Fruit fly (Drosophila melanogaster) whole organism, embryonic: ENCODE measurements around the gene CG5498.

Experiments used
- Aef1 ChIP-seq: fragments of 200-800 bp; sonication (Bioruptor generic); IDR thresholded peaks from 3 replicates; pipeline ENCODE4 v1.3.6; 2022; ENCODE audit warnings: missing biosample characterization, missing genetic modification characterization
- CG10209 ChIP-seq: fragments of 200-800 bp; sonication (Bioruptor generic); optimal IDR thresholded peaks from 3 replicates; lab custom pipeline; 2017; ENCODE audit warnings: missing biosample characterization, mild to moderate bottlenecking, missing genetic modification characterization, missing genetic modification reagents
- CG11085 ChIP-seq: fragments of 200-800 bp; sonication (Bioruptor generic); IDR thresholded peaks from 2 replicates; pipeline ENCODE4 v1.3.6; 2022; ENCODE audit warnings: missing biosample characterization, missing genetic modification characterization
- CG11560 ChIP-seq: fragments of 200-800 bp; sonication (Bioruptor generic); IDR thresholded peaks from 3 replicates; pipeline ENCODE4 v1.3.6; 2022; ENCODE audit warnings: missing biosample characterization, missing genetic modification characterization
- CG1233 ChIP-seq: fragments of 200-800 bp; sonication (Bioruptor generic); optimal IDR thresholded peaks from 4 replicates; lab custom pipeline; 2018; ENCODE audit warnings: missing biosample characterization, mild to moderate bottlenecking, missing genetic modification characterization
- CG12659 ChIP-seq: fragments of 200-800 bp; sonication (Bioruptor generic); optimal IDR thresholded peaks from 3 replicates; lab custom pipeline; 2017; ENCODE audit warnings: mild to moderate bottlenecking, missing biosample characterization, missing genetic modification reagents, missing genetic modification characterization
- CG1647 ChIP-seq: fragments of 200-800 bp; sonication (Bioruptor generic); optimal IDR thresholded peaks from 3 replicates; lab custom pipeline; 2016; ENCODE audit warnings: missing biosample characterization, missing genetic modification characterization
- CG17568 ChIP-seq: fragments of 200-800 bp; sonication (Bioruptor generic); optimal IDR thresholded peaks from 2 replicates; lab custom pipeline; 2018; ENCODE audit warnings: missing biosample characterization, mild to moderate bottlenecking, missing genetic modification characterization, moderate library complexity
- CG2120 ChIP-seq: fragments of 200-800 bp; sonication (Bioruptor generic); optimal IDR thresholded peaks from 3 replicates; lab custom pipeline; 2016; ENCODE audit warnings: missing biosample characterization, missing genetic modification characterization
- CG34376 ChIP-seq: fragments of 200-800 bp; sonication (Bioruptor generic); optimal IDR thresholded peaks from 2 replicates; lab custom pipeline; 2018; ENCODE audit warnings: missing biosample characterization, mild to moderate bottlenecking, missing genetic modification characterization
- CG42726 ChIP-seq: fragments of 200-800 bp; sonication (Bioruptor generic); IDR thresholded peaks from 2 replicates; pipeline ENCODE4 v1.3.6; 2022; ENCODE audit warnings: missing biosample characterization, missing genetic modification characterization; ENCODE audit not compliant: partially characterized antibody
- CG4360 ChIP-seq: fragments of 200-800 bp; sonication (Bioruptor generic); IDR thresholded peaks from 2 replicates; pipeline ENCODE4 v1.3.6; 2022; ENCODE audit warnings: missing biosample characterization, missing genetic modification characterization
- CG4424 ChIP-seq: fragments of 200-800 bp; sonication (Bioruptor generic); optimal IDR thresholded peaks from 3 replicates; lab custom pipeline; 2016; ENCODE audit warnings: missing biosample characterization, missing genetic modification characterization
- CG5180 ChIP-seq: fragments of 200-800 bp; sonication (Bioruptor generic); optimal IDR thresholded peaks from 3 replicates; lab custom pipeline; 2017; ENCODE audit warnings: missing biosample characterization, missing genetic modification characterization, mild to moderate bottlenecking, moderate library complexity, missing genetic modification reagents
- CG6272 ChIP-seq: fragments of 200-800 bp; sonication (Bioruptor generic); IDR thresholded peaks from 2 replicates; pipeline ENCODE4 v1.3.6; 2022; ENCODE audit warnings: missing biosample characterization, missing genetic modification characterization
- CG6689 ChIP-seq: fragments of 200-800 bp; sonication (Bioruptor generic); IDR thresholded peaks from 2 replicates; pipeline ENCODE4 v1.3.6; 2022; ENCODE audit warnings: missing biosample characterization, missing genetic modification characterization
- CG8281 ChIP-seq: fragments of 200-800 bp; sonication (Bioruptor generic); optimal IDR thresholded peaks from 2 replicates; lab custom pipeline; 2018; ENCODE audit warnings: missing biosample characterization, mild to moderate bottlenecking, missing genetic modification characterization, moderate library complexity
- CG8765 ChIP-seq: fragments of 200-800 bp; sonication (Bioruptor generic); IDR thresholded peaks from 2 replicates; pipeline ENCODE4 v1.3.6; 2022; ENCODE audit warnings: missing biosample characterization, missing genetic modification characterization
- CG9932 ChIP-seq: fragments of 200-800 bp; sonication (Bioruptor generic); IDR thresholded peaks from 2 replicates; pipeline ENCODE4 v1.3.6; 2022; ENCODE audit warnings: missing biosample characterization, missing genetic modification characterization
- CrebB ChIP-seq: fragments of 200-800 bp; sonication (Bioruptor generic); optimal IDR thresholded peaks from 3 replicates; lab custom pipeline; 2018; ENCODE audit warnings: missing biosample characterization, mild to moderate bottlenecking, missing genetic modification characterization
- D19B ChIP-seq: fragments of 200-800 bp; sonication (Bioruptor generic); optimal IDR thresholded peaks from 2 replicates; lab custom pipeline; 2017; ENCODE audit warnings: missing biosample characterization, mild to moderate bottlenecking, missing genetic modification characterization
- Eip74EF ChIP-seq, 2 experiments: fragments of 200-800 bp in 1 of 2; fragments of >200 bp in 1 of 2; sonication (Bioruptor generic) in 1 of 2; optimal IDR thresholded peaks; 2 replicates each; lab custom pipeline; 2017 to 2019; ENCODE audit warnings: missing biosample characterization in 2 of 2, missing genetic modification characterization in 2 of 2, mild to moderate bottlenecking in 1 of 2, moderate library complexity in 1 of 2
- Gsc ChIP-seq: fragments of 200-800 bp; sonication (Bioruptor generic); IDR thresholded peaks from 2 replicates; pipeline ENCODE4 v1.3.6; 2022; ENCODE audit warnings: missing biosample characterization, missing genetic modification characterization
- HLH54F ChIP-seq: fragments of 200-800 bp; sonication (Bioruptor generic); optimal IDR thresholded peaks from 3 replicates; lab custom pipeline; 2016; ENCODE audit warnings: missing biosample characterization, missing genetic modification characterization
- Hey ChIP-seq: fragments of 200-800 bp; sonication (Bioruptor generic); optimal IDR thresholded peaks from 3 replicates; lab custom pipeline; 2018; ENCODE audit warnings: missing biosample characterization, mild to moderate bottlenecking, missing genetic modification characterization
- Max ChIP-seq: fragments of 200-800 bp; sonication (Bioruptor generic); optimal IDR thresholded peaks from 2 replicates; lab custom pipeline; 2016; ENCODE audit warnings: missing biosample characterization, mild to moderate bottlenecking, missing genetic modification characterization
- NfI ChIP-seq: fragments of 200-800 bp; sonication (Bioruptor generic); optimal IDR thresholded peaks from 3 replicates; lab custom pipeline; 2018; ENCODE audit warnings: missing biosample characterization, mild to moderate bottlenecking, missing genetic modification characterization, moderate library complexity
- Oli ChIP-seq: fragments of 200-800 bp; sonication (Bioruptor generic); optimal IDR thresholded peaks from 2 replicates; lab custom pipeline; 2018; ENCODE audit warnings: missing biosample characterization, mild to moderate bottlenecking, missing genetic modification characterization, moderate library complexity
- Ravus ChIP-seq: fragments of 200-800 bp; sonication (Bioruptor generic); IDR thresholded peaks from 2 replicates; pipeline ENCODE4 v1.3.6; 2022; ENCODE audit warnings: missing biosample characterization, missing genetic modification characterization
- Rfx ChIP-seq: fragments of 200-800 bp; sonication (Bioruptor generic); IDR thresholded peaks from 2 replicates; pipeline ENCODE4 v1.3.6; 2022; ENCODE audit warnings: missing biosample characterization, missing genetic modification characterization
- Scr ChIP-seq: fragments of 200-800 bp; sonication (Bioruptor generic); IDR thresholded peaks from 2 replicates; pipeline ENCODE4 v1.3.6; 2022; ENCODE audit warnings: missing biosample characterization, missing genetic modification characterization; ENCODE audit not compliant: partially characterized antibody
- cg ChIP-seq: fragments of 200-800 bp; sonication (Bioruptor generic); optimal IDR thresholded peaks from 3 replicates; lab custom pipeline; 2019; ENCODE audit warnings: missing biosample characterization, mild to moderate bottlenecking, missing genetic modification characterization, moderate library complexity
- dmrt11E ChIP-seq: fragments of 200-800 bp; sonication (Bioruptor generic); optimal IDR thresholded peaks from 3 replicates; lab custom pipeline; 2018; ENCODE audit warnings: missing biosample characterization, mild to moderate bottlenecking, missing genetic modification characterization, moderate library complexity
- eyg ChIP-seq: fragments of 200-800 bp; sonication (Bioruptor generic); optimal IDR thresholded peaks from 3 replicates; lab custom pipeline; 2016; ENCODE audit warnings: missing biosample characterization, missing genetic modification characterization
- gce ChIP-seq: fragments of 200-800 bp; sonication (Bioruptor generic); IDR thresholded peaks from 3 replicates; pipeline ENCODE4 v1.3.6; 2022; ENCODE audit warnings: missing biosample characterization, missing genetic modification characterization
- her ChIP-seq: fragments of 200-800 bp; sonication (Bioruptor generic); optimal IDR thresholded peaks from 2 replicates; lab custom pipeline; 2016; ENCODE audit warnings: missing biosample characterization, missing genetic modification characterization
- ken ChIP-seq: fragments of 200-800 bp; sonication (Bioruptor generic); IDR thresholded peaks from 3 replicates; pipeline ENCODE4 v1.3.6; 2022; ENCODE audit warnings: missing biosample characterization, missing genetic modification characterization
- klu ChIP-seq: fragments of 200-800 bp; sonication (Bioruptor generic); IDR thresholded peaks from 2 replicates; pipeline ENCODE4 v1.3.6; 2022; ENCODE audit warnings: missing biosample characterization, missing genetic modification characterization
- knrl ChIP-seq: fragments of 200-800 bp; sonication (Bioruptor generic); IDR thresholded peaks from 3 replicates; pipeline ENCODE4 v1.3.6; 2022; ENCODE audit warnings: missing biosample characterization, missing genetic modification characterization; ENCODE audit not compliant: partially characterized antibody
- mirr ChIP-seq: fragments of 200-800 bp; sonication (Bioruptor generic); optimal IDR thresholded peaks from 3 replicates; lab custom pipeline; 2018; ENCODE audit warnings: missing biosample characterization, mild to moderate bottlenecking, missing genetic modification characterization
- nerfin-1 ChIP-seq: fragments of 200-800 bp; sonication (Bioruptor generic); optimal IDR thresholded peaks from 3 replicates; lab custom pipeline; 2019; ENCODE audit warnings: missing biosample characterization, mild to moderate bottlenecking, missing genetic modification characterization, moderate library complexity
- otp ChIP-seq: fragments of 200-800 bp; sonication (Bioruptor generic); IDR thresholded peaks from 3 replicates; pipeline ENCODE4, ENCODE4 v1.3.6; 2022; ENCODE audit warnings: missing biosample characterization, missing genetic modification characterization
- peb ChIP-seq: fragments of 200-800 bp; sonication (Bioruptor generic); IDR thresholded peaks from 2 replicates; pipeline ENCODE4 v1.3.6; 2022; ENCODE audit warnings: missing biosample characterization, missing genetic modification characterization
- sc ChIP-seq, 3 experiments: fragments of >200 bp in 2 of 3; fragments of 200-800 bp in 1 of 3; sonication (Bioruptor generic) in 1 of 3; optimal IDR thresholded peaks; 2 replicates in 2 of 3; 3 replicates in 1 of 3; lab custom pipeline; 2017; ENCODE audit warnings: mild to moderate bottlenecking in 1 of 3, missing biosample characterization in 1 of 3, missing genetic modification characterization in 1 of 3, missing genetic modification reagents in 1 of 3
- sens ChIP-seq: fragments of 200-800 bp; sonication (Bioruptor generic); peaks from one replicate; lab custom pipeline; 2016; ENCODE audit warnings: missing biosample characterization, missing genetic modification characterization
- shn ChIP-seq: fragments of 200-800 bp; sonication (Bioruptor generic); optimal IDR thresholded peaks from 3 replicates; lab custom pipeline; 2016; ENCODE audit warnings: missing biosample characterization, missing genetic modification characterization
- sob ChIP-seq: fragments of 200-800 bp; sonication (Bioruptor generic); IDR thresholded peaks from 2 replicates; pipeline ENCODE4 v1.3.6; 2022; ENCODE audit warnings: missing biosample characterization, missing genetic modification characterization
- sr ChIP-seq: fragments of 200-800 bp; sonication (Bioruptor generic); IDR thresholded peaks from 3 replicates; pipeline ENCODE4 v1.3.6; 2022; ENCODE audit warnings: missing biosample characterization, missing genetic modification characterization
- zen2 ChIP-seq: fragments of 200-800 bp; sonication (Bioruptor generic); IDR thresholded peaks from 3 replicates; pipeline ENCODE4 v1.3.6; 2022; ENCODE audit warnings: missing biosample characterization, missing genetic modification characterization; ENCODE audit not compliant: partially characterized antibody

CG5498 gene

DNA sequence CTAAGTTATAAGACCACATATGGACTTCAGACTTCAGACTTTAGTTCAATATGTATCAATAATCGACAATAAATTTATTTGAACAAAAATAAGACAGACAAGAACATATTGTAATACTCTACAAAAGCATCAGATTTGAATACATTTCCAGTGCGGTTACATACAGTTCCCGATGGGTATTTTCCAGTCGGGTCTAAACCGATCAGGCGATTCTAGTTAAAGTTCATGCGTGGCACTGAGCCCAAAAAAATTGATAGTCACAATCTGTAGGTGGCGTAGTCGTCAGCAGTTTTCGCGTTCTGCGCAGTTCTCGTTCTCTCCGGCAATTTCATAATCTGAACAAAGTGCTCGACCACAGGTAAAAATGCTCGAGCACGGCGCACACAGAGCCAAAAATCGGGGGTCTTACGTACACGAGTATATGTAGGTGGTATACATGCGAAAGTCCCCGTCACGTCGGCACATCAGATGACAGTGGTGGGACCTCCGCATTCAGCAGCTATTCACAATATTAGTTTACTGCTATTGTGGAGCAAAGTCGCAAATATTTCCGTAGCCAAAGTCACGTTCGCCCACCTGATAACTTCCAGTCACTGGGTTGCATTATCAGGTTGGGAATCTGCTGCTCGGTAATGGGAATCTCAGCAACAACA lies 11.5 kb upstream of the CG5498 start (continued):
- TF ChIP-seq sc (optimal IDR thresholded peaks at IDR 0.05; lab: Kevin White, UChicago) (no peak), sc (GFP tag; optimal IDR thresholded peaks at IDR 0.05; lab: Kevin White, UChicago) (no peak), sob (GFP tag; lab: Robert Waterston, UW) (peak; percentile 47), CG11560 (tag; lab: Robert Waterston, UW) (no peak), klu (GFP tag; lab: Robert Waterston, UW) (no peak), ken (GFP tag; lab: Robert Waterston, UW) (0 out of 3 replicates have a peak, but pooled peaks have one; percentile 3), nerfin-1 (tag; lab: Kevin White, UChicago) (no peak), CG1647 (GFP tag; lab: Kevin White, UChicago) (peak; percentile 54), CG10209 (peak; percentile 40), gce (GFP tag; lab: Robert Waterston, UW) (no peak; the same call in 2 of the 3 replicates), CG8281 (peak; percentile 12), CG5180 (GFP tag; lab: Kevin White, UChicago) (no peak), cg (GFP tag; lab: Kevin White, UChicago) (peak; percentile 36), Max (GFP tag; lab: Kevin White, UChicago) (peak; percentile 47), zen2 (GFP tag; lab: Robert Waterston, UW) (no peak), shn (GFP tag; lab: Kevin White, UChicago) (peak; percentile 29), peb (GFP tag; lab: Robert Waterston, UW) (no peak), CG11085 (GFP tag; lab: Robert Waterston, UW) (no peak), CG4360 (no peak), mirr (GFP tag; lab: Kevin White, UChicago) (peak; percentile 63), CG6272 (no peak), CG17568 (GFP tag; lab: Kevin White, UChicago) (no peak), CG42726 (GFP tag; lab: Robert Waterston, UW) (no peak), D19B (GFP tag; lab: Kevin White, UChicago) (peak; percentile 99), NfI (peak; percentile 3), sr (GFP tag; lab: Robert Waterston, UW) (no peak), Scr (GFP tag; lab: Robert Waterston, UW) (no peak), Rfx (GFP tag; lab: Robert Waterston, UW) (peak; percentile 75), knrl (GFP tag; lab: Robert Waterston, UW) (no peak), CG34376 (GFP tag; lab: Kevin White, UChicago) (peak; percentile 82), CG4424 (GFP tag; lab: Kevin White, UChicago) (no peak), CG9932 (GFP tag; lab: Robert Waterston, UW) (peak; percentile 62), dmrt11E (tag; lab: Kevin White, UChicago) (no peak), CG12659 (GFP tag; lab: Kevin White, UChicago) (peak; percentile 57), Hey (tag; lab: Kevin White, UChicago) (peak; percentile 40), Eip74EF (GFP tag; optimal IDR thresholded peaks at IDR 0.05; lab: Kevin White, UChicago) (no peak), Ravus (GFP tag; lab: Robert Waterston, UW) (no peak), HLH54F (GFP tag; lab: Kevin White, UChicago) (peak; percentile 45), eyg (GFP tag; lab: Kevin White, UChicago) (peak; percentile 34), CG8765 (GFP tag; lab: Robert Waterston, UW) (peak; percentile 44; the same call in 1 of the 2 replicates), sens (GFP tag; lab: Kevin White, UChicago) (peak; percentile 52), Oli (tag; lab: Kevin White, UChicago) (peak; percentile 48), Gsc (GFP tag; lab: Robert Waterston, UW) (no peak), her (no peak), CG6689 (GFP tag; lab: Robert Waterston, UW) (0 out of 2 replicates have a peak, but pooled peaks have one; percentile 34), Aef1 (GFP tag; lab: Robert Waterston, UW) (peak; percentile 33; the same call in 1 of the 3 replicates), otp (0 out of 3 replicates have a peak, but pooled peaks have one; percentile 26), CrebB (peak; percentile 44), CG2120 (GFP tag; lab: Kevin White, UChicago) (peak; percentile 90), CG1233 (GFP tag; lab: Kevin White, UChicago) (no peak)
